Fruit fly (Drosophila melanogaster) whole organism, prepupa: ENCODE data around the gene CG13058.

Source experiments
- Blimp-1 ChIP-seq: fragments of 200-800 bp; sonication (Bioruptor generic); optimal IDR thresholded peaks from 3 replicates; lab custom pipeline; 2017; ENCODE audit warnings: missing biosample characterization, missing genetic modification characterization, mild to moderate bottlenecking, moderate library complexity, missing genetic modification reagents
- CG11762 ChIP-seq: fragments of 200-800 bp; sonication (Bioruptor generic); optimal IDR thresholded peaks from 3 replicates; lab custom pipeline; 2016; ENCODE audit warnings: missing biosample characterization, missing genetic modification characterization; ENCODE audit not compliant: insufficient read depth
- CG11902 ChIP-seq: fragments of 200-800 bp; sonication (Bioruptor generic); optimal IDR thresholded peaks from 3 replicates; lab custom pipeline; 2016; ENCODE audit warnings: missing biosample characterization, missing genetic modification characterization
- CG15336 ChIP-seq: fragments of 200-800 bp; sonication (Bioruptor generic); IDR thresholded peaks from 2 replicates; pipeline ENCODE4 v1.3.6; 2022; ENCODE audit warnings: missing biosample characterization, missing genetic modification characterization
- CG1621 ChIP-seq: fragments of 200-800 bp; sonication (Bioruptor generic); optimal IDR thresholded peaks from 3 replicates; lab custom pipeline; 2018; ENCODE audit warnings: missing biosample characterization, mild to moderate bottlenecking, missing genetic modification characterization
- CG32006 ChIP-seq: fragments of 200-800 bp; sonication (Bioruptor generic); optimal IDR thresholded peaks from 3 replicates; lab custom pipeline; 2017; ENCODE audit warnings: missing biosample characterization, mild to moderate bottlenecking, missing genetic modification characterization
- CG34406 ChIP-seq: fragments of 200-800 bp; sonication (Bioruptor generic); optimal IDR thresholded peaks from 3 replicates; lab custom pipeline; 2016; ENCODE audit warnings: missing biosample characterization, missing genetic modification characterization
- CG3919 ChIP-seq: fragments of 200-800 bp; sonication (Bioruptor generic); optimal IDR thresholded peaks from 3 replicates; lab custom pipeline; 2016; ENCODE audit warnings: missing biosample characterization, missing genetic modification characterization
- CG6163 ChIP-seq: fragments of 200-800 bp; sonication (Bioruptor generic); IDR thresholded peaks from 3 replicates; pipeline ENCODE4 v1.3.6; 2022; ENCODE audit warnings: missing biosample characterization, missing genetic modification characterization
- CG6792 ChIP-seq: fragments of 200-800 bp; sonication (Bioruptor generic); optimal IDR thresholded peaks from 3 replicates; lab custom pipeline; 2016; ENCODE audit warnings: missing biosample characterization, missing genetic modification characterization
- CG6808 ChIP-seq: fragments of 200-800 bp; sonication (Bioruptor generic); optimal IDR thresholded peaks from 3 replicates; lab custom pipeline; 2017; ENCODE audit warnings: missing biosample characterization, missing genetic modification characterization, mild to moderate bottlenecking, moderate library complexity, missing genetic modification reagents
- CG6854 ChIP-seq: fragments of 200-800 bp; sonication (Bioruptor generic); optimal IDR thresholded peaks from 2 replicates; lab custom pipeline; 2017; ENCODE audit warnings: missing biosample characterization, mild to moderate bottlenecking, missing genetic modification characterization
- CG8119 ChIP-seq: fragments of 200-800 bp; sonication (Bioruptor generic); IDR thresholded peaks from 3 replicates; pipeline ENCODE4 v1.3.6; 2022; ENCODE audit warnings: missing biosample characterization, missing genetic modification characterization
- CG8319 ChIP-seq: fragments of 200-800 bp; sonication (Bioruptor generic); optimal IDR thresholded peaks from 3 replicates; lab custom pipeline; 2016; ENCODE audit warnings: missing biosample characterization, missing genetic modification characterization
- CG8632 ChIP-seq: fragments of 200-800 bp; sonication (Bioruptor generic); optimal IDR thresholded peaks from 3 replicates; lab custom pipeline; 2016; ENCODE audit warnings: missing biosample characterization, missing genetic modification characterization
- CG9139 ChIP-seq: fragments of 200-800 bp; sonication (Bioruptor generic); optimal IDR thresholded peaks from 3 replicates; lab custom pipeline; 2017; ENCODE audit warnings: missing biosample characterization, mild to moderate bottlenecking, missing genetic modification characterization
- Eip78C ChIP-seq: fragments of 200-800 bp; sonication (Bioruptor generic); peaks from one replicate; lab custom pipeline; 2016; ENCODE audit warnings: missing biosample characterization, missing genetic modification characterization
- Ets96B ChIP-seq: fragments of 200-800 bp; optimal IDR thresholded peaks from 2 replicates; lab custom pipeline; 2019; ENCODE audit warnings: missing biosample characterization, mild to moderate bottlenecking, missing genetic modification characterization, moderate library complexity
- Gug ChIP-seq: fragments of 200-800 bp; sonication (Bioruptor generic); IDR thresholded peaks from 2 replicates; pipeline ENCODE4 v1.3.6; 2022; ENCODE audit warnings: missing biosample characterization, missing genetic modification characterization
- Hr38 ChIP-seq: sonication (Bioruptor generic); optimal IDR thresholded peaks from 2 replicates; lab custom pipeline; 2016; ENCODE audit warnings: missing biosample characterization, missing genetic modification characterization
- Hr39 ChIP-seq: fragments of 200-800 bp; sonication (Bioruptor generic); optimal IDR thresholded peaks from 2 replicates; lab custom pipeline; 2016; ENCODE audit warnings: missing biosample characterization, missing genetic modification characterization
- Hr4 ChIP-seq: fragments of 200-800 bp; sonication (Bioruptor generic); optimal IDR thresholded peaks from 3 replicates; lab custom pipeline; 2016; ENCODE audit warnings: missing biosample characterization, missing genetic modification characterization
- Met ChIP-seq: fragments of 200-800 bp; sonication (Bioruptor generic); optimal IDR thresholded peaks from 3 replicates; lab custom pipeline; 2016; ENCODE audit warnings: missing biosample characterization, missing genetic modification characterization
- OdsH ChIP-seq: fragments of 200-800 bp; sonication (Bioruptor generic); optimal IDR thresholded peaks from 3 replicates; lab custom pipeline; 2016; ENCODE audit warnings: missing biosample characterization, missing genetic modification characterization
- Sox102F ChIP-seq: fragments of 200-800 bp; sonication (Bioruptor generic); optimal IDR thresholded peaks from 2 replicates; lab custom pipeline; 2016; ENCODE audit warnings: missing biosample characterization, mild to moderate bottlenecking, missing genetic modification characterization
- Sox14 ChIP-seq: fragments of 200-800 bp; sonication (Bioruptor generic); optimal IDR thresholded peaks from 3 replicates; lab custom pipeline; 2016; ENCODE audit warnings: missing biosample characterization, missing genetic modification characterization
- achi ChIP-seq: fragments of 200-800 bp; sonication (Bioruptor generic); optimal IDR thresholded peaks from 3 replicates; lab custom pipeline; 2016; ENCODE audit warnings: missing biosample characterization, missing genetic modification characterization
- acj6 ChIP-seq: fragments of 200-800 bp; sonication (Bioruptor generic); optimal IDR thresholded peaks from 3 replicates; lab custom pipeline; 2016; ENCODE audit warnings: missing biosample characterization, missing genetic modification characterization
- cyc ChIP-seq: fragments of 200-800 bp; sonication (Bioruptor generic); optimal IDR thresholded peaks from 3 replicates; lab custom pipeline; 2016; ENCODE audit warnings: missing biosample characterization, missing genetic modification characterization
- dac ChIP-seq: fragments of 200-800 bp; sonication (Bioruptor generic); optimal IDR thresholded peaks from 2 replicates; lab custom pipeline; 2017; ENCODE audit warnings: missing biosample characterization, mild to moderate bottlenecking, missing genetic modification characterization
- dsx ChIP-seq: fragments of 200-800 bp; optimal IDR thresholded peaks from 3 replicates; lab custom pipeline; 2019; ENCODE audit warnings: missing biosample characterization, mild to moderate bottlenecking, missing genetic modification characterization, moderate library complexity; ENCODE audit not compliant: poor library complexity, severe bottlenecking
- eg ChIP-seq: fragments of 200-800 bp; sonication (Bioruptor generic); IDR thresholded peaks from 3 replicates; pipeline ENCODE4 v1.3.6; 2022; ENCODE audit warnings: missing biosample characterization, missing genetic modification characterization
- esn ChIP-seq: fragments of 200-800 bp; sonication (Bioruptor generic); optimal IDR thresholded peaks from 2 replicates; lab custom pipeline; 2016; ENCODE audit warnings: missing biosample characterization, mild to moderate bottlenecking, missing genetic modification characterization, moderate library complexity
- fd59A ChIP-seq: fragments of 200-800 bp; sonication (Bioruptor generic); optimal IDR thresholded peaks from 2 replicates; lab custom pipeline; 2017; ENCODE audit warnings: missing biosample characterization, mild to moderate bottlenecking, missing genetic modification characterization, missing genetic modification reagents
- fkh ChIP-seq: fragments of 200-800 bp; sonication (Bioruptor generic); optimal IDR thresholded peaks from 3 replicates; lab custom pipeline; 2017; ENCODE audit warnings: missing biosample characterization, mild to moderate bottlenecking, missing genetic modification characterization, moderate library complexity
- lz ChIP-seq: fragments of 200-800 bp; sonication (Bioruptor generic); optimal IDR thresholded peaks from 3 replicates; lab custom pipeline; 2016; ENCODE audit warnings: missing biosample characterization, missing genetic modification characterization
- net ChIP-seq: fragments of 200-800 bp; sonication (Bioruptor generic); optimal IDR thresholded peaks from 3 replicates; lab custom pipeline; 2016; ENCODE audit warnings: missing biosample characterization, missing genetic modification characterization
- pdm3 ChIP-seq: fragments of 200-800 bp; sonication (Bioruptor generic); optimal IDR thresholded peaks from 3 replicates; lab custom pipeline; 2016; ENCODE audit warnings: missing biosample characterization, missing genetic modification characterization
- salr ChIP-seq, 2 experiments: fragments of 200-800 bp; sonication (Bioruptor generic); optimal IDR thresholded peaks; 3 replicates each; lab custom pipeline; 2016 to 2018; ENCODE audit warnings: missing biosample characterization in 2 of 2, missing genetic modification characterization in 2 of 2, mild to moderate bottlenecking in 1 of 2
- spab ChIP-seq: fragments of 200-800 bp; sonication (Bioruptor generic); optimal IDR thresholded peaks from 2 replicates; lab custom pipeline; 2017; ENCODE audit warnings: missing biosample characterization, mild to moderate bottlenecking, missing genetic modification characterization, missing genetic modification reagents
- vri ChIP-seq: fragments of 200-800 bp; sonication (Bioruptor generic); optimal IDR thresholded peaks from 3 replicates; lab custom pipeline; 2016; ENCODE audit warnings: missing biosample characterization, mild to moderate bottlenecking, missing genetic modification characterization

CG13058 gene

DNA sequence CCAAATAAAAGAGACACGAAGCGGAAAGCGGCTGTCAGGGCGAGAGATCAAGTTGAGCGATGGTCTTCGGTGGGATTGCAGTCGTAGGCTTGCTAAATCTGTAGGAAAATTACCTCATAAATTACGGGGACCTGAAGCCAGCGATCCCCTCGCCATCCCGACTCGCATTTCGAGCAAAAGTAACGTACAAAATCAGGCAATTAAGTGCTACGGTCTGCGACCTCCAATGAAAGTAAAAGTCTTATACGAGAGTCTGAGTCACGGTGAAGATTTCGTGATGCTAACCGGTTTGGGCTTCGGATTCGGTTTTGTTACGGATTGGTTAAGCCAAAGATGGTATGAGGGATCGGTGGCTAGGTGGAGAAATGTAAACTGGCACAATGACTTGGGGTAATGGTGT, 11.2 kb downstream of the CG13058 start:
- TF ChIP-seq CG15336 (GFP tag; lab: Robert Waterston, UW) (no peak), Gug (GFP tag; lab: Robert Waterston, UW) (no peak), fkh (no peak), Blimp-1 (GFP tag; lab: Kevin White, UChicago) (peak; percentile 90), CG6792 (GFP tag; lab: Kevin White, UChicago) (no peak)

- no peak for TF ChIP-seq CG1621 (tag; lab: Kevin White, UChicago)
- TF ChIP-seq CG6163 = no peak
- TF ChIP-seq CG9139 (GFP tag; lab: Kevin White, UChicago) = no peak
- TF ChIP-seq dac (GFP tag; lab: Kevin White, UChicago) = no peak
- TF ChIP-seq CG32006 (GFP tag; lab: Kevin White, UChicago) = no peak
- TF ChIP-seq CG11902 (GFP tag; lab: Kevin White, UChicago) = no peak
- TF ChIP-seq CG6854 (GFP tag; lab: Kevin White, UChicago) = no peak
- no peak for TF ChIP-seq Hr39 (GFP tag; lab: Kevin White, UChicago)
- no peak for TF ChIP-seq Ets96B (tag; lab: Kevin White, UChicago)
- TF ChIP-seq Hr4 (GFP tag; lab: Kevin White, UChicago) = no peak
- TF ChIP-seq Eip78C (GFP tag; lab: Kevin White, UChicago) = no peak
- no peak for TF ChIP-seq dsx (GFP tag; lab: Kevin White, UChicago)
- no peak for TF ChIP-seq achi
- TF ChIP-seq CG3919 (GFP tag; lab: Kevin White, UChicago) = no peak
- no peak for TF ChIP-seq salr (GFP tag; optimal IDR thresholded peaks at IDR 0.05; lab: Kevin White, UChicago)
- no peak for TF ChIP-seq pdm3 (GFP tag; lab: Kevin White, UChicago)
- TF ChIP-seq Sox14 = no peak
- TF ChIP-seq eg = no peak
- TF ChIP-seq OdsH (GFP tag; lab: Kevin White, UChicago) = no peak
Observed at dm6 chr3L:16346023-16346422, 17.4 kb downstream of the CG13058 start, which contains the start of gene CG33257. TSS of gene CG33257 (plus strand) at chr3L:16346323.

DNA sequence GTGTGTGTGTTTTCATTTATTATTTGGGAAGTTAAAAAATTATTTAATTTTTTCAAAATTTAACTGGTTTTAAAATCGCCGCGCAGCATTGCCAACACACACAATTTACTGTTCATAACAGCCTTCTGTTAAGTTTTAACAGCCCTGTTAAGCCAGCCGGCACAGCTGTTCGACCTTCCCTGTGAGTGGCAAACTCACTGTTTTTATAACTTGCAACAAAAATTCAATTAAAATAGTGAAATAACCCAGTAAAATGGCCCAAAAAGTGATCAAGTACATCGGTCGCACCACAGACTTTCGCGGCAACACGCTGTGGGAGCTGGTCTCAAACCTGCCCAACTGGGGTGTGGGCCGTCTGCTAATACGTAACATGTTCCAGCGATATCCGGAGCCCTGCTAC, 19.3 kb downstream of the CG13058 start, which contains the start of gene mRpS34:
mRpS34 (plus strand) TSS at position 161 of the 400 bp plus-strand sequence.
- TF ChIP-seq CG9139 (GFP tag; lab: Kevin White, UChicago) (no peak), Gug (GFP tag; lab: Robert Waterston, UW) (no peak), esn (GFP tag; lab: Kevin White, UChicago) (no peak), CG6808 (GFP tag; lab: Kevin White, UChicago) (no peak), CG6854 (GFP tag; lab: Kevin White, UChicago) (no peak), CG8632 (no peak), dac (GFP tag; lab: Kevin White, UChicago) (no peak), CG11762 (GFP tag; lab: Kevin White, UChicago) (no peak), acj6 (no peak), spab (no peak), Sox14 (no peak), CG8319 (GFP tag; lab: Kevin White, UChicago) (no peak)

DNA sequence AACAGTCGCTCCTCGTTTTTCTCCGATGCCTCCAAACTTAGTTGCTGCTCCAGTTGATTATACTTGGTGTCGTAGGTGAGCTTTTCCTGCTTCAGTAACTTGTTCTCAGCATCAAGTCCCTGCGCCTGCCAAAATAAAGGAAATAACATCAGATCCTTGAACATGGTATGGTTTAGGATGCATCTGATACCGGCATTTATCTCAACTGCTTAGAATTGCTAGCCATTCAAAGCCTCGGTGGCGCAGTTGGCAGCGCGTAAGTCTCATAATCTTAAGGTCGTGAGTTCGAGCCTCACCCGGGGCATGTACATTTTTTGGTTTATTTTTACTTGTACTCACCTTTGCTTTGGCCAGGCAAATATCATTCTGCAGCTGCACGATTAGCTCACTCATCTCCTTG, 21.0 kb downstream of the CG13058 start:
- TF ChIP-seq spab (no peak), net (GFP tag; lab: Kevin White, UChicago) (no peak), CG8119 (GFP tag; lab: Robert Waterston, UW) (no peak), Met (GFP tag; lab: Kevin White, UChicago) (no peak), CG6163 (no peak), Blimp-1 (GFP tag; lab: Kevin White, UChicago) (no peak), CG34406 (GFP tag; lab: Kevin White, UChicago) (no peak), CG8632 (no peak), cyc (GFP tag; lab: Kevin White, UChicago) (no peak), lz (GFP tag; lab: Kevin White, UChicago) (no peak), fd59A (no peak), dsx (GFP tag; lab: Kevin White, UChicago) (no peak), CG6808 (GFP tag; lab: Kevin White, UChicago) (no peak), Hr38 (GFP tag; lab: Kevin White, UChicago) (no peak), Sox102F (no peak), CG9139 (GFP tag; lab: Kevin White, UChicago) (no peak), CG11902 (GFP tag; lab: Kevin White, UChicago) (no peak), CG1621 (tag; lab: Kevin White, UChicago) (no peak), vri (GFP tag; lab: Kevin White, UChicago) (no peak)
